Worm (Caenorhabditis elegans) whole organism, early embryonic: Measurements from ENCODE around the gene pac-1.
A peak's percentile ranks its signal among the peaks of the same experiment; 100 is the strongest.

Source experiments
- B0310.2 ChIP-seq: sonication (generic microtip); optimal IDR thresholded peaks from 2 replicates; lab custom pipeline; 2016; ENCODE audit warnings: mild to moderate bottlenecking, missing genetic modification characterization, missing compliant biosample characterization
- F13C5.2 ChIP-seq: sonication (generic microtip); optimal IDR thresholded peaks from 2 replicates; lab custom pipeline; 2017; ENCODE audit warnings: mild to moderate bottlenecking, missing genetic modification characterization, inconsistent platforms, missing compliant biosample characterization
- aly-1 ChIP-seq: sonication (generic microtip); optimal IDR thresholded peaks from 2 replicates; lab custom pipeline; 2016; ENCODE audit warnings: missing genetic modification characterization, missing compliant biosample characterization
- ama-1 ChIP-seq: fragments of 150-350 bp; optimal IDR thresholded peaks from 2 replicates; lab custom pipeline; 2014
- ceh-13 ChIP-seq: fragments of 200-800 bp; sonication (Bioruptor generic); optimal IDR thresholded peaks from 2 replicates; lab custom pipeline; 2018; ENCODE audit warnings: mild to moderate bottlenecking, missing genetic modification characterization, missing compliant biosample characterization
- ceh-36 ChIP-seq: sonication (generic microtip); optimal IDR thresholded peaks from 2 replicates; lab custom pipeline; 2016; ENCODE audit warnings: missing genetic modification characterization, inconsistent platforms, missing compliant biosample characterization
- ets-7 ChIP-seq: sonication (generic microtip); optimal IDR thresholded peaks from 2 replicates; lab custom pipeline; 2016; ENCODE audit warnings: missing genotype, missing genetic modification characterization, missing compliant biosample characterization
- flt-1 ChIP-seq: fragments of 200-800 bp; sonication (Bioruptor generic); IDR thresholded peaks from 2 replicates; pipeline ENCODE4 v1.3.6; 2022; ENCODE audit warnings: missing genetic modification characterization, missing compliant biosample characterization
- hmbx-1 ChIP-seq: sonication (generic microtip); optimal IDR thresholded peaks from 2 replicates; lab custom pipeline; 2016; ENCODE audit warnings: mild to moderate bottlenecking, missing genetic modification characterization, missing compliant biosample characterization
- hmg-4 ChIP-seq: fragments of 200-800 bp; sonication (Bioruptor generic); optimal IDR thresholded peaks from 2 replicates; lab custom pipeline; 2018; ENCODE audit warnings: mild to moderate bottlenecking, missing genetic modification characterization, missing compliant biosample characterization
- hnd-1 ChIP-seq: sonication (generic microtip); optimal IDR thresholded peaks from 2 replicates; lab custom pipeline; 2016; ENCODE audit warnings: missing genetic modification characterization, missing compliant biosample characterization
- pes-1 ChIP-seq: fragments of 200-800 bp; sonication (Bioruptor generic); IDR thresholded peaks from 2 replicates; pipeline ENCODE4 v1.3.6; 2022; ENCODE audit warnings: missing genetic modification reagents, missing genetic modification characterization, missing compliant biosample characterization
- scrt-1 ChIP-seq: fragments of 200-800 bp; sonication (Bioruptor generic); IDR thresholded peaks from 2 replicates; pipeline ENCODE4 v1.3.6; 2022; ENCODE audit warnings: missing genetic modification characterization, missing compliant biosample characterization
- sea-1 ChIP-seq: fragments of 200-800 bp; sonication (Bioruptor generic); conservative IDR thresholded peaks from 2 replicates; pipeline ENCODE4 v1.3.6; 2022; ENCODE audit warnings: missing genetic modification characterization, missing compliant biosample characterization
- tbx-11 ChIP-seq: fragments of 200-800 bp; sonication (Bioruptor generic); IDR thresholded peaks from 2 replicates; pipeline ENCODE4 v1.3.6; 2022; ENCODE audit warnings: missing genetic modification characterization, missing compliant biosample characterization
- tbx-37 ChIP-seq: fragments of 200-800 bp; sonication (Bioruptor generic); conservative IDR thresholded peaks from 2 replicates; pipeline ENCODE4 v1.3.6; 2022; ENCODE audit warnings: missing genetic modification reagents, missing genetic modification characterization, missing compliant biosample characterization
- tra-4 ChIP-seq: sonication (generic microtip); optimal IDR thresholded peaks from 2 replicates; lab custom pipeline; 2017; ENCODE audit warnings: missing genetic modification characterization, missing compliant biosample characterization

The pac-1 gene

ce11 chrIII:8494708-8495107, at the start of gene pac-1:
pac-1 (plus strand) TSS chrIII:8495008.
- TF ChIP-seq scrt-1 (GFP tag; lab: Robert Waterston, UW) (no peak), flt-1 (no peak), F13C5.2 (tag; lab: Kevin White, UChicago) (no peak), hmg-4 (GFP tag; lab: Kevin White, UChicago) (no peak), tbx-37 (GFP tag; lab: Robert Waterston, UW) (no peak), ama-1 (lab: Kevin White, UChicago) (no peak), hnd-1 (tag; lab: Kevin White, UChicago) (no peak), sea-1 (GFP tag; lab: Robert Waterston, UW) (no peak), tbx-11 (GFP tag; lab: Robert Waterston, UW) (no peak), aly-1 (tag; lab: Kevin White, UChicago) (no peak)

- TF ChIP-seq aly-1 (tag; lab: Kevin White, UChicago) (no peak), ets-7 (no peak), hnd-1 (tag; lab: Kevin White, UChicago) (no peak), ceh-13 (GFP tag; lab: Kevin White, UChicago) (no peak), tbx-37 (GFP tag; lab: Robert Waterston, UW) (no peak), scrt-1 (GFP tag; lab: Robert Waterston, UW) (no peak), tbx-11 (GFP tag; lab: Robert Waterston, UW) (no peak), hmbx-1 (no peak), ceh-36 (tag; lab: Kevin White, UChicago) (no peak)
Measured at ce11 chrIII:8446061-8446460, 48.7 kb upstream of the pac-1 start.

ce11 chrIII:8446534-8446933, 48.3 kb upstream of the pac-1 start, which contains the start of gene hsp-110:
hsp-110 (minus strand) TSS chrIII:8446909.
- TF ChIP-seq flt-1: no peak
- peak; percentile 13 for TF ChIP-seq ama-1 (lab: Kevin White, UChicago)

ce11 chrIII:8446940-8447403, 47.8 kb upstream of the pac-1 start, which contains the start of gene rpn-3:
rpn-3 (plus strand) TSS chrIII:8447353.
- 0 out of 2 replicates have a peak, but pooled peaks have one; percentile 27 for TF ChIP-seq pes-1 (GFP tag; lab: Robert Waterston, UW)
- no peak for TF ChIP-seq B0310.2 (tag; lab: Kevin White, UChicago)
- no peak for TF ChIP-seq hnd-1 (tag; lab: Kevin White, UChicago)
- peak; percentile 84 for TF ChIP-seq F13C5.2 (tag; lab: Kevin White, UChicago)

- TF ChIP-seq hnd-1 (tag; lab: Kevin White, UChicago) (no peak), pes-1 (GFP tag; lab: Robert Waterston, UW) (no peak), flt-1 (no peak), tra-4 (tag; lab: Kevin White, UChicago) (no peak), ets-7 (no peak), ceh-36 (tag; lab: Kevin White, UChicago) (no peak), hmbx-1 (no peak), tbx-37 (GFP tag; lab: Robert Waterston, UW) (no peak), ceh-13 (GFP tag; lab: Kevin White, UChicago) (no peak), B0310.2 (tag; lab: Kevin White, UChicago) (no peak), hmg-4 (GFP tag; lab: Kevin White, UChicago) (no peak), aly-1 (tag; lab: Kevin White, UChicago) (no peak), tbx-11 (GFP tag; lab: Robert Waterston, UW) (no peak), scrt-1 (GFP tag; lab: Robert Waterston, UW) (no peak), F13C5.2 (tag; lab: Kevin White, UChicago) (no peak)
Measured at ce11 chrIII:8449160-8449807, 45.5 kb upstream of the pac-1 start, which contains the start of gene mrpl-32. mrpl-32 (plus strand) TSS chrIII:8449757.

- TF ChIP-seq hmbx-1 (no peak), ceh-36 (tag; lab: Kevin White, UChicago) (no peak), flt-1 (no peak), scrt-1 (GFP tag; lab: Robert Waterston, UW) (no peak), tra-4 (tag; lab: Kevin White, UChicago) (no peak), ets-7 (no peak), sea-1 (GFP tag; lab: Robert Waterston, UW) (no peak), tbx-11 (GFP tag; lab: Robert Waterston, UW) (no peak), hnd-1 (tag; lab: Kevin White, UChicago) (no peak), ceh-13 (GFP tag; lab: Kevin White, UChicago) (no peak), ama-1 (lab: Kevin White, UChicago) (no peak)
Measured at ce11 chrIII:8450494-8450893, 44.3 kb upstream of the pac-1 start.

- TF ChIP-seq pes-1 (GFP tag; lab: Robert Waterston, UW) (no peak), hmbx-1 (no peak), aly-1 (tag; lab: Kevin White, UChicago) (no peak), ets-7 (no peak), hnd-1 (tag; lab: Kevin White, UChicago) (no peak), ceh-13 (GFP tag; lab: Kevin White, UChicago) (no peak), tra-4 (tag; lab: Kevin White, UChicago) (no peak), tbx-11 (GFP tag; lab: Robert Waterston, UW) (no peak), flt-1 (no peak), tbx-37 (GFP tag; lab: Robert Waterston, UW) (no peak), B0310.2 (tag; lab: Kevin White, UChicago) (no peak), ama-1 (lab: Kevin White, UChicago) (no peak), ceh-36 (tag; lab: Kevin White, UChicago) (no peak), hmg-4 (GFP tag; lab: Kevin White, UChicago) (no peak), sea-1 (GFP tag; lab: Robert Waterston, UW) (no peak), scrt-1 (GFP tag; lab: Robert Waterston, UW) (no peak), F13C5.2 (tag; lab: Kevin White, UChicago) (no peak)
Measured at ce11 chrIII:8451181-8451580, 43.6 kb upstream of the pac-1 start.
